Worm (Caenorhabditis elegans): ENCODE data around the gene cat-4.

The cat-4 gene

ce11 chrV:10536808-10537207 is 27.9 kb upstream of the cat-4 start:
- TF ChIP-seq tra-4 (tag; optimal IDR thresholded peaks at IDR 0.05), result no peak
- no peak for TF ChIP-seq ceh-13 (GFP tag; optimal IDR thresholded peaks at IDR 0.05)
- peak; percentile 11 for TF ChIP-seq F13C5.2 (tag; optimal IDR thresholded peaks at IDR 0.05)
- no peak for TF ChIP-seq hmbx-1 (tag; optimal IDR thresholded peaks at IDR 0.05)
- TF ChIP-seq pes-1 (GFP tag; IDR thresholded peaks at IDR 0.05), result no peak
- TF ChIP-seq ets-7 (tag; optimal IDR thresholded peaks at IDR 0.05), result no peak
- TF ChIP-seq hmg-4 (GFP tag; optimal IDR thresholded peaks at IDR 0.05), result peak; percentile 50
- no peak for TF ChIP-seq ceh-36 (tag; optimal IDR thresholded peaks at IDR 0.05)

ce11 chrV:10539114-10539513 is 25.6 kb upstream of the cat-4 start, which contains the start of gene F25D1.8:
TSS of gene F25D1.8 (plus strand) at chrV:10539414.
- TF ChIP-seq tbx-37 (GFP tag; conservative IDR thresholded peaks at IDR 0.05) (no peak), aly-1 (tag; optimal IDR thresholded peaks at IDR 0.05) (no peak)

DNA sequence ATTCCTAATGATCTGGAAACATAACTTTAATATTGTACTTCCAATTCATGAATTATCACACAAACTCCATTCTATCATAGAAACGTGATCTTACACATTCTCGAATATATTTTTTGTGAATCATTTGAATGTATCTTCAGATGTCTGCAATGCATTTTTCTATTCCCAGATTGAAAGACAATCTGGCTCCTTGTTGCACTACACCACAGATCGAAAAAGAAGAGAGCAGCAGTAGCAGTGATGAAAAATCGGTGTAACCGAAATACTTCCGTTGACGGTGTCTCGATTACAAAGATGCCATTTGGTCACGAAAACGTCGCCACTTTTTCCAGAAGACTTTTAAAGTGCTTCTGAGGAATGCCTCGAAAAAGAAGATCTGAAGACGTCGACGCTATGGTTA is 24.7 kb upstream of the cat-4 start, which contains the start of gene degt-1:
Gene degt-1, plus strand, starts transcription at position 301 of the 400 bp plus-strand sequence.
- TF ChIP-seq sea-1 (GFP tag; conservative IDR thresholded peaks at IDR 0.05), result no peak
- TF ChIP-seq ama-1 (optimal IDR thresholded peaks at IDR 0.05), result no peak
- TF ChIP-seq pes-1 (GFP tag; IDR thresholded peaks at IDR 0.05), result no peak
- TF ChIP-seq flt-1 (GFP tag; IDR thresholded peaks at IDR 0.05), result no peak
- no peak for TF ChIP-seq ets-7 (tag; optimal IDR thresholded peaks at IDR 0.05)
- TF ChIP-seq ceh-13 (GFP tag; optimal IDR thresholded peaks at IDR 0.05), result no peak

- no peak for TF ChIP-seq sea-1 (GFP tag; conservative IDR thresholded peaks at IDR 0.05)
- no peak for TF ChIP-seq tbx-11 (GFP tag; IDR thresholded peaks at IDR 0.05)
- TF ChIP-seq ceh-36 (tag; optimal IDR thresholded peaks at IDR 0.05), result no peak
- TF ChIP-seq hmbx-1 (tag; optimal IDR thresholded peaks at IDR 0.05), result no peak
- TF ChIP-seq flt-1 (GFP tag; IDR thresholded peaks at IDR 0.05), result no peak
- TF ChIP-seq pes-1 (GFP tag; IDR thresholded peaks at IDR 0.05), result no peak
- TF ChIP-seq aly-1 (tag; optimal IDR thresholded peaks at IDR 0.05), result no peak
- TF ChIP-seq hnd-1 (tag; optimal IDR thresholded peaks at IDR 0.05), result no peak
- TF ChIP-seq B0310.2 (tag; optimal IDR thresholded peaks at IDR 0.05), result no peak
- TF ChIP-seq scrt-1 (GFP tag; IDR thresholded peaks at IDR 0.05), result no peak
- no peak for TF ChIP-seq F13C5.2 (tag; optimal IDR thresholded peaks at IDR 0.05)
- no peak for TF ChIP-seq hmg-4 (GFP tag; optimal IDR thresholded peaks at IDR 0.05)
- no peak for TF ChIP-seq ceh-13 (GFP tag; optimal IDR thresholded peaks at IDR 0.05)
- no peak for TF ChIP-seq ama-1 (optimal IDR thresholded peaks at IDR 0.05)
- no peak for TF ChIP-seq tra-4 (tag; optimal IDR thresholded peaks at IDR 0.05)
These were observed 17.9 kb upstream of the cat-4 start, which contains the start of gene F25D1.5 for ce11 chrV:10546749-10547148. TSS of gene F25D1.5 (minus strand) at chrV:10546783.

- TF ChIP-seq tbx-37 (GFP tag; conservative IDR thresholded peaks at IDR 0.05), result no peak
- no peak for TF ChIP-seq ceh-13 (GFP tag; optimal IDR thresholded peaks at IDR 0.05)
- no peak for TF ChIP-seq aly-1 (tag; optimal IDR thresholded peaks at IDR 0.05)
- TF ChIP-seq B0310.2 (tag; optimal IDR thresholded peaks at IDR 0.05), result no peak
- no peak for TF ChIP-seq tbx-11 (GFP tag; IDR thresholded peaks at IDR 0.05)
- no peak for TF ChIP-seq sea-1 (GFP tag; conservative IDR thresholded peaks at IDR 0.05)
- TF ChIP-seq ceh-36 (tag; optimal IDR thresholded peaks at IDR 0.05), result no peak
- TF ChIP-seq hmg-4 (GFP tag; optimal IDR thresholded peaks at IDR 0.05), result no peak
- TF ChIP-seq ets-7 (tag; optimal IDR thresholded peaks at IDR 0.05), result no peak
- TF ChIP-seq tra-4 (tag; optimal IDR thresholded peaks at IDR 0.05), result no peak
- TF ChIP-seq pes-1 (GFP tag; IDR thresholded peaks at IDR 0.05), result no peak
- TF ChIP-seq hmbx-1 (tag; optimal IDR thresholded peaks at IDR 0.05), result no peak
- TF ChIP-seq flt-1 (GFP tag; IDR thresholded peaks at IDR 0.05), result no peak
- TF ChIP-seq scrt-1 (GFP tag; IDR thresholded peaks at IDR 0.05), result no peak
- TF ChIP-seq ama-1 (optimal IDR thresholded peaks at IDR 0.05), result no peak
- no peak for TF ChIP-seq F13C5.2 (tag; optimal IDR thresholded peaks at IDR 0.05)
- TF ChIP-seq hnd-1 (tag; optimal IDR thresholded peaks at IDR 0.05), result no peak
These were observed 15.7 kb upstream of the cat-4 start, which contains the start of gene srd-34 for ce11 chrV:10548981-10549380. TSS of gene srd-34 (minus strand) at chrV:10549081.

- no peak for TF ChIP-seq ceh-36 (tag; optimal IDR thresholded peaks at IDR 0.05)
- no peak for TF ChIP-seq hmg-4 (GFP tag; optimal IDR thresholded peaks at IDR 0.05)
- TF ChIP-seq B0310.2 (tag; optimal IDR thresholded peaks at IDR 0.05), result no peak
- TF ChIP-seq flt-1 (GFP tag; IDR thresholded peaks at IDR 0.05), result no peak
- TF ChIP-seq tra-4 (tag; optimal IDR thresholded peaks at IDR 0.05), result no peak
These were observed 15.0 kb upstream of the cat-4 start, which contains the start of gene F32G8.2 for ce11 chrV:10549717-10550116. TSS of gene F32G8.2 (plus strand) at chrV:10550017.

- TF ChIP-seq scrt-1 (GFP tag; IDR thresholded peaks at IDR 0.05) (no peak), tbx-11 (GFP tag; IDR thresholded peaks at IDR 0.05) (no peak), aly-1 (tag; optimal IDR thresholded peaks at IDR 0.05) (no peak), ama-1 (optimal IDR thresholded peaks at IDR 0.05) (no peak), hmbx-1 (tag; optimal IDR thresholded peaks at IDR 0.05) (no peak), hmg-4 (GFP tag; optimal IDR thresholded peaks at IDR 0.05) (no peak), hnd-1 (tag; optimal IDR thresholded peaks at IDR 0.05) (no peak), ceh-13 (GFP tag; optimal IDR thresholded peaks at IDR 0.05) (no peak), F13C5.2 (tag; optimal IDR thresholded peaks at IDR 0.05) (no peak), tbx-37 (GFP tag; conservative IDR thresholded peaks at IDR 0.05) (no peak), pes-1 (GFP tag; IDR thresholded peaks at IDR 0.05) (no peak), ets-7 (tag; optimal IDR thresholded peaks at IDR 0.05) (no peak), B0310.2 (tag; optimal IDR thresholded peaks at IDR 0.05) (no peak), tra-4 (tag; optimal IDR thresholded peaks at IDR 0.05) (no peak)
These were observed 9.4 kb upstream of the cat-4 start, which contains the start of gene F32G8.3 for ce11 chrV:10555239-10555638. TSS of gene F32G8.3 (minus strand) at chrV:10555339.

DNA sequence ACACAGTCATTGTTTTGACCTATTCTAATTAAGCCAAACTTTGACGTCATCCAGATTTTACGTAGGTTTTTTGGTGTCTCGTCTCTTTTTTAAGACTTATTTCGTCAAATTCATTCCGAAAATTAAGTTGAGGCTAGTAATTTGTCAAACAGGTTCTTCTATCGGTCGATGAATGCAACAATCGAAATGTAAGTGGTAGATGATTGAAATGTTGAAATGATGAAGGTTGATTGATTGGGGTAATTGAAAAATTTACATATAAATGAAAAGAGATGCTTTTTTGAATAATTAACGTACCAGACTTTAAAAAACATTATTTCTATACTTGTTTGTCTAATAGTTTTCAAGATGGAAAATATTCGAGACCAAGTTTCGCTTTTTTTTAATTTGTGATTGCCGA is 8.3 kb upstream of the cat-4 start:
- TF ChIP-seq B0310.2 (tag; optimal IDR thresholded peaks at IDR 0.05), result no peak
- TF ChIP-seq scrt-1 (GFP tag; IDR thresholded peaks at IDR 0.05), result no peak
- no peak for TF ChIP-seq hnd-1 (tag; optimal IDR thresholded peaks at IDR 0.05)
- no peak for TF ChIP-seq flt-1 (GFP tag; IDR thresholded peaks at IDR 0.05)
- no peak for TF ChIP-seq tra-4 (tag; optimal IDR thresholded peaks at IDR 0.05)
- no peak for TF ChIP-seq sea-1 (GFP tag; conservative IDR thresholded peaks at IDR 0.05)
- TF ChIP-seq hmg-4 (GFP tag; optimal IDR thresholded peaks at IDR 0.05), result no peak
- no peak for TF ChIP-seq ceh-36 (tag; optimal IDR thresholded peaks at IDR 0.05)
- no peak for TF ChIP-seq hmbx-1 (tag; optimal IDR thresholded peaks at IDR 0.05)
- TF ChIP-seq tbx-11 (GFP tag; IDR thresholded peaks at IDR 0.05), result no peak
- TF ChIP-seq F13C5.2 (tag; optimal IDR thresholded peaks at IDR 0.05), result no peak
- TF ChIP-seq pes-1 (GFP tag; IDR thresholded peaks at IDR 0.05), result no peak
- no peak for TF ChIP-seq ama-1 (optimal IDR thresholded peaks at IDR 0.05)

Measured in whole organism, early embryonic.